Worm (Caenorhabditis elegans): ENCODE data around the gene C01G12.9.

DNA sequence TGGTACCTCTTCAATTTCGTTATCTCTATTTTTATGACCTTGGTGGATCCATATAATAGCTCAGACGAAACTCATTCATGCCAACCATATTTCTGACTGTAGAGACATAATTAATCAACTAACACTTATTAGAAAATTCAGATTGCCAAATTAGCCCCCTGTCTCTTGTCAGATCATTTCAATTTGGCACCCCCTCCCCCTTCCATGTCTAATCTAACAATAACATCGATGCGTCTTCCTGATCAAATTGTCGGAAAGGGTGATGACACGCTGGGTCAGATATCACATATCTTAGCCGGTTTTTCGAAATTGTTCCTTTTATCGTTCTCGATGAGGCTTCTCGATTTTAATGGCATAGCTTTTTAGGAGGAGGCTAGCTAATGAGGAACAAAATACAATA lies 32.5 kb downstream of the C01G12.9 start:
- TF ChIP-seq elt-3 (tag; optimal IDR thresholded peaks at IDR 0.05), result no peak
- TF ChIP-seq unc-39 (tag; optimal IDR thresholded peaks at IDR 0.05), result no peak
- TF ChIP-seq nhr-76 (tag; optimal IDR thresholded peaks at IDR 0.05), result no peak
